Fruit fly (Drosophila melanogaster) whole organism, embryonic: Measurements from ENCODE around the gene Sb.

Experiments used
- Atf6 ChIP-seq: fragments of 200-800 bp; sonication (Bioruptor generic); IDR thresholded peaks from 2 replicates; pipeline ENCODE4 v1.3.6; 2022; ENCODE audit warnings: missing biosample characterization, missing genetic modification characterization
- Bdp1 ChIP-seq: fragments of 200-800 bp; sonication (Bioruptor generic); optimal IDR thresholded peaks from 3 replicates; lab custom pipeline; 2016; ENCODE audit warnings: missing biosample characterization, missing genetic modification characterization
- CG11696 ChIP-seq: fragments of 200-800 bp; sonication (Bioruptor generic); IDR thresholded peaks from 2 replicates; pipeline ENCODE4 v1.3.6; 2022; ENCODE audit warnings: missing biosample characterization, missing genetic modification characterization
- CG13287 ChIP-seq: fragments of 200-800 bp; sonication (Bioruptor generic); IDR thresholded peaks from 2 replicates; pipeline ENCODE4 v1.3.6; 2022; ENCODE audit warnings: missing biosample characterization, missing genetic modification characterization; ENCODE audit not compliant: partially characterized antibody
- CG13894 ChIP-seq: fragments of 200-800 bp; sonication (Bioruptor generic); optimal IDR thresholded peaks from 3 replicates; lab custom pipeline; 2018; ENCODE audit warnings: missing biosample characterization, mild to moderate bottlenecking, missing genetic modification characterization, moderate library complexity
- CG2120 ChIP-seq: fragments of 200-800 bp; sonication (Bioruptor generic); optimal IDR thresholded peaks from 3 replicates; lab custom pipeline; 2016; ENCODE audit warnings: missing biosample characterization, missing genetic modification characterization
- CG2712 ChIP-seq: fragments of 200-800 bp; optimal IDR thresholded peaks from 3 replicates; lab custom pipeline; 2019; ENCODE audit warnings: missing biosample characterization, mild to moderate bottlenecking, missing genetic modification characterization, moderate library complexity
- CG30403 ChIP-seq: fragments of 200-800 bp; sonication (Bioruptor generic); optimal IDR thresholded peaks from 3 replicates; lab custom pipeline; 2016; ENCODE audit warnings: missing biosample characterization, missing genetic modification characterization
- CG34224 ChIP-seq: fragments of 200-800 bp; sonication (Bioruptor generic); IDR thresholded peaks from 3 replicates; pipeline ENCODE4 v1.3.6; 2022; ENCODE audit warnings: missing biosample characterization, missing genetic modification characterization; ENCODE audit not compliant: partially characterized antibody
- CG6791 ChIP-seq: fragments of 200-800 bp; sonication (Bioruptor generic); IDR thresholded peaks from 3 replicates; pipeline ENCODE4 v1.3.6; 2022; ENCODE audit warnings: missing biosample characterization, missing genetic modification characterization; ENCODE audit not compliant: partially characterized antibody
- CG7839 ChIP-seq: fragments of 200-800 bp; sonication (Bioruptor generic); optimal IDR thresholded peaks from 3 replicates; lab custom pipeline; 2018; ENCODE audit warnings: missing biosample characterization, mild to moderate bottlenecking, missing genetic modification characterization, moderate library complexity
- CG8944 ChIP-seq: fragments of 200-800 bp; sonication (Bioruptor generic); optimal IDR thresholded peaks from 3 replicates; lab custom pipeline; 2016; ENCODE audit warnings: missing biosample characterization, missing genetic modification characterization
- CoRest ChIP-seq: fragments of 200-800 bp; sonication (Bioruptor generic); optimal IDR thresholded peaks from 3 replicates; lab custom pipeline; 2018; ENCODE audit warnings: missing biosample characterization, mild to moderate bottlenecking, missing genetic modification characterization, moderate library complexity
- D19B ChIP-seq: fragments of 200-800 bp; sonication (Bioruptor generic); optimal IDR thresholded peaks from 2 replicates; lab custom pipeline; 2017; ENCODE audit warnings: missing biosample characterization, mild to moderate bottlenecking, missing genetic modification characterization
- Dll ChIP-seq: fragments of 200-800 bp; sonication (Bioruptor generic); IDR thresholded peaks from 4 replicates; pipeline ENCODE4 v1.3.6; 2022; ENCODE audit warnings: missing biosample characterization, missing genetic modification characterization; ENCODE audit not compliant: partially characterized antibody
- Doc2 ChIP-seq: fragments of 200-800 bp; sonication (Bioruptor generic); IDR thresholded peaks from 2 replicates; pipeline ENCODE4 v1.3.6; 2022; ENCODE audit warnings: missing biosample characterization, missing genetic modification characterization
- E2f1 ChIP-seq: fragments of 200-800 bp; sonication (Bioruptor generic); IDR thresholded peaks from 2 replicates; pipeline ENCODE4 v1.3.6; 2022; ENCODE audit warnings: missing biosample characterization, missing genetic modification characterization
- Eip74EF ChIP-seq, 2 experiments: fragments of 200-800 bp in 1 of 2; fragments of >200 bp in 1 of 2; sonication (Bioruptor generic) in 1 of 2; optimal IDR thresholded peaks; 2 replicates each; lab custom pipeline; 2017 to 2019; ENCODE audit warnings: missing biosample characterization in 2 of 2, missing genetic modification characterization in 2 of 2, mild to moderate bottlenecking in 1 of 2, moderate library complexity in 1 of 2
- Ets65A ChIP-seq: fragments of 200-800 bp; sonication (Bioruptor generic); peaks from one replicate; lab custom pipeline; 2016; ENCODE audit warnings: missing biosample characterization, missing genetic modification characterization
- Hey ChIP-seq: fragments of 200-800 bp; sonication (Bioruptor generic); optimal IDR thresholded peaks from 3 replicates; lab custom pipeline; 2018; ENCODE audit warnings: missing biosample characterization, mild to moderate bottlenecking, missing genetic modification characterization
- MTF-1 ChIP-seq: fragments of 200-800 bp; sonication (Bioruptor generic); optimal IDR thresholded peaks from 2 replicates; lab custom pipeline; 2018; ENCODE audit warnings: missing biosample characterization, mild to moderate bottlenecking, missing genetic modification characterization, borderline replicate concordance
- Med ChIP-seq: fragments of 200-800 bp; sonication (Bioruptor generic); peaks from one replicate; lab custom pipeline; 2016; ENCODE audit warnings: missing biosample characterization, missing genetic modification characterization, mild to moderate bottlenecking, inconsistent platforms, moderate library complexity
- NFAT ChIP-seq: fragments of 200-800 bp; sonication (Bioruptor generic); IDR thresholded peaks from 2 replicates; pipeline ENCODE4 v1.3.6; 2022; ENCODE audit warnings: missing biosample characterization, missing genetic modification characterization
- Oli ChIP-seq: fragments of 200-800 bp; sonication (Bioruptor generic); optimal IDR thresholded peaks from 2 replicates; lab custom pipeline; 2018; ENCODE audit warnings: missing biosample characterization, mild to moderate bottlenecking, missing genetic modification characterization, moderate library complexity
- Opbp ChIP-seq: fragments of 200-800 bp; sonication (Bioruptor generic); IDR thresholded peaks from 3 replicates; pipeline ENCODE4 v1.3.6; 2022; ENCODE audit warnings: missing biosample characterization, missing genetic modification characterization; ENCODE audit not compliant: partially characterized antibody
- Pdp1 ChIP-seq, 2 experiments: fragments of 200-800 bp; sonication (Bioruptor generic); optimal IDR thresholded peaks; 3 replicates each; lab custom pipeline; 2016; ENCODE audit warnings: missing biosample characterization in 2 of 2, missing genetic modification characterization in 2 of 2, mild to moderate bottlenecking in 1 of 2, moderate library complexity in 1 of 2
- Sox100B ChIP-seq: fragments of 200-800 bp; sonication (Bioruptor generic); optimal IDR thresholded peaks from 3 replicates; lab custom pipeline; 2018; ENCODE audit warnings: missing biosample characterization, mild to moderate bottlenecking, missing genetic modification characterization
- TFAM ChIP-seq: fragments of 200-800 bp; sonication (Bioruptor generic); optimal IDR thresholded peaks from 2 replicates; lab custom pipeline; 2017; ENCODE audit warnings: missing biosample characterization, missing genetic modification characterization, inconsistent platforms
- Tbp ChIP-seq: fragments of >200 bp; optimal IDR thresholded peaks from 2 replicates; lab custom pipeline; 2018; ENCODE audit warnings: missing biosample characterization, missing genetic modification characterization
- crol ChIP-seq: fragments of 200-800 bp; sonication (Bioruptor generic); IDR thresholded peaks from 2 replicates; pipeline ENCODE4 v1.3.6; 2022; ENCODE audit warnings: missing biosample characterization, missing genetic modification characterization
- dm ChIP-seq: fragments of 200-800 bp; sonication (Bioruptor generic); optimal IDR thresholded peaks from 3 replicates; lab custom pipeline; 2016; ENCODE audit warnings: missing biosample characterization, missing genetic modification characterization
- esg ChIP-seq: fragments of 200-800 bp; sonication (Bioruptor generic); conservative IDR thresholded peaks from 2 replicates; pipeline ENCODE4 v1.3.6; 2022; ENCODE audit warnings: missing biosample characterization, missing genetic modification characterization
- fd96Cb ChIP-seq: fragments of 200-800 bp; sonication (Bioruptor generic); optimal IDR thresholded peaks from 2 replicates; lab custom pipeline; 2018; ENCODE audit warnings: missing biosample characterization, mild to moderate bottlenecking, missing genetic modification characterization, moderate library complexity
- ind ChIP-seq: fragments of 200-800 bp; sonication (Bioruptor generic); optimal IDR thresholded peaks from 3 replicates; lab custom pipeline; 2016; ENCODE audit warnings: missing biosample characterization, missing genetic modification characterization
- jigr1 ChIP-seq: fragments of 200-800 bp; sonication (Bioruptor generic); IDR thresholded peaks from 3 replicates; pipeline ENCODE4 v1.3.6; 2022; ENCODE audit warnings: missing biosample characterization, missing genetic modification characterization
- pho ChIP-seq: fragments of 200-800 bp; sonication (Bioruptor generic); optimal IDR thresholded peaks from 2 replicates; lab custom pipeline; 2016; ENCODE audit warnings: missing biosample characterization, missing genetic modification characterization
- salm ChIP-seq: fragments of 200-800 bp; sonication (Bioruptor generic); optimal IDR thresholded peaks from 2 replicates; lab custom pipeline; 2018; ENCODE audit warnings: missing biosample characterization, mild to moderate bottlenecking, missing genetic modification characterization
- scrt ChIP-seq: fragments of 200-800 bp; sonication (Bioruptor generic); optimal IDR thresholded peaks from 2 replicates; lab custom pipeline; 2018; ENCODE audit warnings: missing biosample characterization, mild to moderate bottlenecking, missing genetic modification characterization, moderate library complexity
- sima ChIP-seq: fragments of 200-800 bp; sonication (Bioruptor generic); optimal IDR thresholded peaks from 2 replicates; lab custom pipeline; 2016; ENCODE audit warnings: missing biosample characterization, missing genetic modification characterization
- so ChIP-seq: fragments of 200-800 bp; sonication (Bioruptor generic); IDR thresholded peaks from 3 replicates; pipeline ENCODE4 v1.3.6; 2022; ENCODE audit warnings: missing biosample characterization, missing genetic modification characterization
- tap ChIP-seq: fragments of 200-800 bp; optimal IDR thresholded peaks from 3 replicates; lab custom pipeline; 2019; ENCODE audit warnings: missing biosample characterization, mild to moderate bottlenecking, missing genetic modification characterization, moderate library complexity
- tin ChIP-seq: fragments of 200-800 bp; sonication (Bioruptor generic); optimal IDR thresholded peaks from 3 replicates; lab custom pipeline; 2016; ENCODE audit warnings: missing biosample characterization, missing genetic modification characterization
- tio ChIP-seq: fragments of 200-800 bp; sonication (Bioruptor generic); optimal IDR thresholded peaks from 2 replicates; lab custom pipeline; 2017; ENCODE audit warnings: missing biosample characterization, missing genetic modification characterization, inconsistent platforms
- tna ChIP-seq: fragments of 200-800 bp; sonication (Bioruptor generic); IDR thresholded peaks from 2 replicates; pipeline ENCODE4 v1.3.6; 2022; ENCODE audit warnings: missing biosample characterization, missing genetic modification characterization; ENCODE audit not compliant: partially characterized antibody
- unc-4 ChIP-seq: fragments of 200-800 bp; sonication (Bioruptor generic); IDR thresholded peaks from 2 replicates; pipeline ENCODE4 v1.3.6; 2022; ENCODE audit warnings: missing biosample characterization, missing genetic modification characterization; ENCODE audit not compliant: partially characterized antibody

The Sb gene

dm6 chr3R:16182269-16182875 is 66.4 kb downstream of the Sb start:
- TF ChIP-seq NFAT (GFP tag; lab: Robert Waterston, UW) (0 out of 2 replicates have a peak, but pooled peaks have one; percentile 17), Med (GFP tag; lab: Kevin White, UChicago) (peak; percentile 42), Ets65A (peak; percentile 51), tio (GFP tag; lab: Kevin White, UChicago) (no peak), Pdp1 (GFP tag; optimal IDR thresholded peaks at IDR 0.05; lab: Kevin White, UChicago) (peak in 1 of 2 experiments; percentile 81)
- TF ChIP-seq, all 482 proteins: peak for 4

dm6 chr3R:16186791-16187681 is 71.1 kb downstream of the Sb start, which contains the start of gene sra:
Gene sra, plus strand, starts transcription at chr3R:16186999.
- TF ChIP-seq D19B (GFP tag; lab: Kevin White, UChicago) (no peak), CG2712 (peak; percentile 50), CG11696 (no peak), Eip74EF (GFP tag; optimal IDR thresholded peaks at IDR 0.05; lab: Kevin White, UChicago) (no peak), salm (tag; lab: Kevin White, UChicago) (no peak), tap (tag; lab: Kevin White, UChicago) (no peak), fd96Cb (no peak), E2f1 (no peak), TFAM (GFP tag; lab: Kevin White, UChicago) (no peak), Doc2 (GFP tag; lab: Robert Waterston, UW) (no peak), jigr1 (GFP tag; lab: Robert Waterston, UW) (no peak), crol (peak; percentile 80), Opbp (peak; percentile 98), tna (peak; percentile 95), CG8944 (GFP tag; lab: Kevin White, UChicago) (no peak), sima (GFP tag; lab: Kevin White, UChicago) (no peak), tin (GFP tag; lab: Kevin White, UChicago) (no peak), so (0 out of 3 replicates have a peak, but pooled peaks have one; percentile 21), unc-4 (GFP tag; lab: Robert Waterston, UW) (peak; percentile 96), ind (GFP tag; lab: Kevin White, UChicago) (no peak), Oli (tag; lab: Kevin White, UChicago) (no peak), Bdp1 (GFP tag; lab: Kevin White, UChicago) (peak; percentile 24), Dll (peak; percentile 94), scrt (GFP tag; lab: Kevin White, UChicago) (peak; percentile 32), CoRest (tag; lab: Kevin White, UChicago) (peak; percentile 37), MTF-1 (peak; percentile 35), Tbp (GFP tag; lab: Kevin White, UChicago) (no peak), CG13287 (peak; percentile 99), CG7839 (tag; lab: Kevin White, UChicago) (peak; percentile 33), Hey (no peak), CG6791 (GFP tag; lab: Robert Waterston, UW) (peak; percentile 99), Sox100B (GFP tag; lab: Kevin White, UChicago) (no peak), pho (peak; percentile 49), CG13894 (tag; lab: Kevin White, UChicago) (peak; percentile 52), dm (GFP tag; lab: Kevin White, UChicago) (peak; percentile 47), esg (no peak), CG2120 (GFP tag; lab: Kevin White, UChicago) (peak; percentile 47), Atf6 (no peak), CG30403 (peak; percentile 7), CG34224 (GFP tag; lab: Robert Waterston, UW) (peak; percentile 97)
